Fruit fly (Drosophila melanogaster) Kc167 (cell line): Measurements from ENCODE around the gene JMJD4.
A peak's percentile ranks its signal among the peaks of the same experiment; 100 is the strongest.

Experiments used
- Myc ChIP-seq: fragments of >200 bp; optimal IDR thresholded peaks from 2 replicates; lab custom pipeline; 2017; ENCODE audit warnings: missing external identifiers
- Sin3A ChIP-seq: fragments of >200 bp; optimal IDR thresholded peaks from 2 replicates; lab custom pipeline; 2018; ENCODE audit warnings: missing external identifiers
- h ChIP-seq: fragments of >200 bp; optimal IDR thresholded peaks from 3 replicates; lab custom pipeline; 2018; ENCODE audit warnings: missing external identifiers
- insv ChIP-seq: fragments of >200 bp; optimal IDR thresholded peaks from 3 replicates; lab custom pipeline; 2018; ENCODE audit warnings: missing external identifiers
- psq ChIP-seq: fragments of >200 bp; optimal IDR thresholded peaks from 2 replicates; lab custom pipeline; 2017; ENCODE audit warnings: missing external identifiers
- ttk ChIP-seq: sonication (Bioruptor generic); optimal IDR thresholded peaks from 2 replicates; lab custom pipeline; 2017; ENCODE audit warnings: missing external identifiers

JMJD4 gene

DNA sequence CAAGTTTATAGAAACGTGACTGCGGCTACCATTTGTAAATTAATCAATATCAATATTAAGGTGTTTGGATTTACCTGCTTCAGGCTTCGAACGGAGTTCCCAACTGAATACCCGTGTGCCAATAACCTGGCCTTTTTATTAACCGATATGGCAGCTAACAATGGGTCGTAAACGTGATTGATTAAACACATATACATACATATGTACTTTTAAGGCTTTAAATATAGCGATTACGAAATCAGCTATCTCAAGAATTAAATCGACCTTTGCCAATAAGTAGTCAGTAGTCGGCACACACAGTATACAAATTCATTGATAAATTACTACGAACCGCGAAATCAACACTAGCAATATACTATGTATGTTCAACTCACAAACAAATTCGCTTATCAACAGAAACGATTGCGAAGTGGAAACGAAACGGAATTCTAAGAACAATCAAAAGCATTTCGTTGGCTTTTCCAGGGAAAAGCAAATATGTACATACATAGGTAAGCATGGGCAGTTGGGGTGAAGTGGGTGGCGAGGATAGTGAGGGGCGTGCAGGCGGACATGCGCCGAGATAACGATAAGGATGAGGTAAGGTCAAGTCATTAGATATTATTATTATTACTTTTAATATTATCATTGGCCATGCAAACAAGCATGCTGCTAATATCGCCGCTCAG is 10.4 kb downstream of the JMJD4 start:
- no peak for TF ChIP-seq Sin3A (lab: Kevin White, UChicago)

DNA sequence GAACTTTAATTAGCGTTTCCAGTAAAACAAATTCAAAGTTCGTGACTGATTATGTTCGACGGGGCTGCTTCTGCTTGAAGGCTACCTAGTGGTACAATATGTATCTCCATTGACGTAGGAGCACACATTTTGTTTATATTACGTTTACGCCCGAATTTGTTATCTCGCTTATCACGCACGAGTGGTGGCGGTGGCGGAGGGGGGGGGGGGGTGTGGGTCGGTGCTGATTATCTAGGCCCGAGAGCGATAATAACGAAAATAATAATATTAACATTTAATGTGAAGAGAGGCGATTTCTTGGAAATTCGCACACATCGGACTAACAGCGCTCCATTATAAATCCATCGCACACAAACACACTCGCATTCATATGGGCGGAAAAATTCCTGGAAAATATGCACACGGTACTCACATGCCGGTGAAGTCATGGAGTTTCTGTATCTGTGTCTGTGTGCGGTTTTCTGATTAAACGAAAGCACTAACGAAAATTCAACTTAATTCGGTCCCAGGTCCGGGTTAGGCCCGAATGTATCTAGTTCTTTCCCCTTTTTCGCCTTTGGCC is 11.5 kb downstream of the JMJD4 start:
- TF ChIP-seq Sin3A (lab: Kevin White, UChicago) (no peak), h (lab: Kevin White, UChicago) (no peak), insv (lab: Kevin White, UChicago) (no peak), psq (lab: Kevin White, UChicago) (no peak), ttk (no peak), Myc (lab: Kevin White, UChicago) (no peak)

DNA sequence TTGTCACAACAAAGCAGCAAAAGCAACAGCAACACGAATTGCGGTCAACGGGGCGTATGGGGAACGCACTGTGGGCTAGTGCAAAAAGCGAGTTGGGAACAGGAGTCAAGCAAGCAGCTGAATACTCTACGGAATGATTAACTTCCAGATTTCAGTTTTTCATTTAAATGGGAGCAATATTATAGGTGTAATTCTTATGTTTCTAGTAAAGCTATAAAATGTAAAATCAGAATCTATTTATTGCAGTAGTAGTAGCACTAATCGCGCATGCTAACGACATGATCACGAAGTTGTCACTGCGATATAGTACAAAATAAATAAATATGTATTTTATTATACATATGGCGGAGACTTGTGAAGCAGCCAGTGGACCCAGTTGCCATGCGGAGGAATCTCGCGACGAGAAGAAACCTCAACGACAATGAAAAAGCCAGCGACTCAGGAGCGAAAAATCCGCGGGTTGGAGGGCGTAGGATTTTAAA is 12.4 kb downstream of the JMJD4 start:
- TF ChIP-seq h (lab: Kevin White, UChicago) (no peak), insv (lab: Kevin White, UChicago) (no peak), Myc (lab: Kevin White, UChicago) (no peak)

DNA sequence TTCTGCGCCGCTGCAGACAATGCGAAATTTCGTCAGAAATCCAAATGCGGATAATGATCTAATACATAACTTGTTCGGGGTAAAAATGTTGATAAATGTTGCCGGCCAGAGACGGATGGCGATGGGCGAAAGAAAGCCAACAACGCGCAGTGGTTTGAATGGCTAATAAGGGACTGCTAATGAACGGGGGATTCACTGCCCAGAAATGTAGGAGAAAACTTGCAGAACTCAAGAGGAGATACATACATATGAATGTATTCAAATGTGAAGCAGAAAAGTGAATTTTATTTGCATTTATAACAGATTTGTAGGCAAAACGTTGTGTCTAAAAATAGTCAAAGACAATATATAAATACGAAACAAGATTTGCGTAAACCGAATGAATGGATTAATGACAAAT is 13.2 kb downstream of the JMJD4 start:
- TF ChIP-seq Sin3A (lab: Kevin White, UChicago) = no peak
- no peak for TF ChIP-seq insv (lab: Kevin White, UChicago)
- TF ChIP-seq h (lab: Kevin White, UChicago) = no peak
- no peak for TF ChIP-seq psq (lab: Kevin White, UChicago)
- no peak for TF ChIP-seq ttk
- TF ChIP-seq Myc (lab: Kevin White, UChicago) = no peak

DNA sequence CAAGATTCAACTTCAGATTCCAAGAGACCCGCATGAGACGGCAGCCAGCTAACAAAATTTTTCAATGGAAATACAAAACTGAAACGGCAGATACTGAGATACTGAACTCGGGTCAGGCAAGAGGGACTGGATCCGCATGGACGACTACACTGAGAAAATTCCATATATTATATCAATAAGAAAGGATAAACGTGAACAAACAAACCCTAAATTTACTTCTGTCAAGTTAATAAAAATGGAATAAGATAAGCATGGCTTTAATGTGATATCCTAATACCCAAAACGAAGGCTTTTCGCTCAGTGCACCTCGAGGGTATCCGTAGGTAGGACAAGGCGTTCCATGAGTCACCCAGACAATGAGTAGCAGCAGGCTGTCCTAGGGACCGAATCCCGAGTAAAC is 13.8 kb downstream of the JMJD4 start:
- TF ChIP-seq insv (lab: Kevin White, UChicago) = no peak
- TF ChIP-seq h (lab: Kevin White, UChicago) = no peak
- TF ChIP-seq Sin3A (lab: Kevin White, UChicago) = no peak
- no peak for TF ChIP-seq psq (lab: Kevin White, UChicago)
- no peak for TF ChIP-seq ttk

- TF ChIP-seq h (lab: Kevin White, UChicago) = no peak
- TF ChIP-seq psq (lab: Kevin White, UChicago) = no peak
- TF ChIP-seq ttk = no peak
- no peak for TF ChIP-seq Myc (lab: Kevin White, UChicago)
- TF ChIP-seq Sin3A (lab: Kevin White, UChicago) = no peak
Measured at dm6 chr2L:18144268-18144834, 14.7 kb downstream of the JMJD4 start.

DNA sequence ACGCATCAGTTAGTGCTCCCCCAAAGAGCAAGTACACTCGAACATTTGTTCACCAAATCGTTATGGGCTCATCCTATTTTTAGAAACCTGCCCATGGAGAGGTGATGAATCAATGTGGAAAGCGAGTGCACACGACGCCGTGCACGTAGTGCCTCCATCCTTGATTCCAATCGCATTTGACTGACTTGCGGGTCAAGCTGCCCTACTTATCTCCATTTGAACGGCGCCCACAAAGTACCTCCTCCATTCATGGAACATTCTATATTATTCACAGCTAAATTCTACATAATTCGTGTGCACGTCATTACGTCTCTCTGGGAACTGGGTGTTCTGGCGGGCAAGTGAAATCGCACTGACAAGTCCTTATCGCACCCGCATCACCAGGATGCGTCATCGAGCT is 15.9 kb downstream of the JMJD4 start:
- no peak for TF ChIP-seq insv (lab: Kevin White, UChicago)
- no peak for TF ChIP-seq ttk
- TF ChIP-seq h (lab: Kevin White, UChicago) = no peak
- no peak for TF ChIP-seq psq (lab: Kevin White, UChicago)
- TF ChIP-seq Sin3A (lab: Kevin White, UChicago) = no peak
- no peak for TF ChIP-seq Myc (lab: Kevin White, UChicago)

- TF ChIP-seq psq (lab: Kevin White, UChicago) (no peak), Sin3A (lab: Kevin White, UChicago) (no peak), insv (lab: Kevin White, UChicago) (no peak), Myc (lab: Kevin White, UChicago) (no peak), h (lab: Kevin White, UChicago) (no peak), ttk (no peak)
Measured at dm6 chr2L:18141471-18142345, 17.4 kb downstream of the JMJD4 start.

DNA sequence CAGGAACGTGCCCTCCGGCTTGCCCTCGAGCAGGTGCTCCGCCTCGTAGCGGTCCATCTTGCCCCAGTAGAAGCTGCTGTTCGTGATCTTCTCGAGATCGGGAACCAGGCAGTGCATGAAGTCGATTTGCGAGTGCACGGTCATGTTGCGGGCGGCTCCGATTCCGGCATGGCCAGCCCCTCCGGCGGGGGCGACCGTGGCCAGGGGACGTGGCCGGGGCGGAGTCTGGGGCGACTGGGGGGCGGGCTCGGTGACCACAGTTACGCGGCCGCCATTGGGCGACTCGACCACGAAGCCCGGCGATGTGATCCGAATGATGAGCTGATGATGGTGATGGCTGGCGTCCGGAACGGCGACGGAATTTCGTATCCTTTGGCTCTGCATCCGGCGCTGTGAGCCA is 18.5 kb downstream of the JMJD4 start:
- TF ChIP-seq Myc (lab: Kevin White, UChicago) = no peak
- TF ChIP-seq ttk = peak; percentile 65
- TF ChIP-seq psq (lab: Kevin White, UChicago) = no peak
- TF ChIP-seq h (lab: Kevin White, UChicago) = no peak
- TF ChIP-seq Sin3A (lab: Kevin White, UChicago) = no peak

DNA sequence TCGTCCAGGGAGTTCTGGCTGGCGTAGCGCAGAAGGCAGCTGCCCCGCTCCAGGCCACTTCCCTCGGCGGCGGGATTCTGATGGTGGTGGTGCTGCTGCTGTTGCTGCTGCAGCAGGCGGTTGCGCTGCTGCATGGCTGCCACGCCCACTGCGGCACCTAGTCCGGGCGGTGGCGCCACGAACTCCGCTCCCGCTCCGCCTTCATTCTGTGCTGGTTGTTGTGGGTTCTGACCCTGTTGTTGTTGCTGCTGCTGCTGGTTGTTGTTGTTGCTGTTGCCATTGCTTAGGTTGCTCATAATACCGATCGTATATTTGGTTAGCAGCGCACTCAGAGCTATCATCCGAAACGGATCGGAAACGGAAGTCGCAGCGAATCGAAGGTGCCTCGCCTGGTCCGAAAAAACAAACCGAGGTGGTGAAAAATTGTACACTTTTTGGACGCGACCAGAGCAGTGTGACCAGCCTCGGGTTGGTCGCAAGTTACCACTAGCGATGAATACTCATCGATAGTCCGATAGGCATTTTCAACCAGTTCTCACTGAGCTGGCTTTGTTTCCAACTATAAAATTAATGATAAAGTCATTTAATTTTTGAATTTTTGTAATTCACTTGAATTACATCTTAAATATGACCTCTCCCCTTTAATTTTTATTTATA is 21.4 kb downstream of the JMJD4 start, which contains the start of gene kel:
Gene kel (minus strand): TSS at position 493 of the 657 bp plus-strand sequence.
- TF ChIP-seq Myc (lab: Kevin White, UChicago) = no peak
- TF ChIP-seq h (lab: Kevin White, UChicago) = no peak
- no peak for TF ChIP-seq Sin3A (lab: Kevin White, UChicago)
- TF ChIP-seq psq (lab: Kevin White, UChicago) = no peak
- no peak for TF ChIP-seq insv (lab: Kevin White, UChicago)
- TF ChIP-seq ttk = no peak

DNA sequence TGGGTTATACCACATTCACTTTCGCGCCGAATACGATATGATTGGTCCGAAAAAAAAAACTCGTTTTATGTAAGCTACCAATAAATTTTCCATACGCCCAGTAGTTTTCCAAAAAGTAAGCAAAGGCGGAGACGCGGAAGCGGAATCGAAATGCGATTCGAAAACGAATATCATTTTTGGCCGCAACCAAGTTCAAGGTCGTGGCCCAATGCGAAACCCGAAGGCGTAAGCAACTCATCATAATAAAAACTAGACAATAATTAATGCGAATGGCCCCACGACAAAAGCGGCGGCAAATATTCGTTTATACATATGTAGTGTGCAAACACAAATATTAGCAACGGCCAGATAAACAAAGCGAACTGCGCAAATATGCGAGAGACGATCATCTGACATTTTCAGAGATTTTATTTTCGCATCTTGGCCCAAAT is 22.6 kb downstream of the JMJD4 start:
- TF ChIP-seq insv (lab: Kevin White, UChicago) (no peak), psq (lab: Kevin White, UChicago) (no peak), Sin3A (lab: Kevin White, UChicago) (no peak), ttk (no peak), h (lab: Kevin White, UChicago) (no peak), Myc (lab: Kevin White, UChicago) (no peak)
